Worm (Caenorhabditis elegans) whole organism, L4 larva: Measurements from ENCODE around the gene H41C03.3.
"Not testable (repeated sequence)": the region's sequence is repeated elsewhere in the genome, so short reads cannot be mapped to it uniquely, and the experiment has no call there.

Experiments used
- lin-39 ChIP-seq: fragments of 150-350 bp; optimal IDR thresholded peaks from 2 replicates; lab custom pipeline; 2014; ENCODE audit warnings: missing biosample characterization, missing genetic modification reagents, missing genetic modification characterization
- madf-5 ChIP-seq, 2 experiments: fragments of 200-800 bp; sonication (Bioruptor generic); IDR thresholded peaks; 2 replicates each; pipeline ENCODE4 v1.3.6; 2022; ENCODE audit warnings: missing compliant biosample characterization in 2 of 2, missing genetic modification characterization in 2 of 2
- mep-1 ChIP-seq: fragments of 150-350 bp; sonication (generic microtip); optimal IDR thresholded peaks from 3 replicates; lab custom pipeline; 2014; ENCODE audit warnings: missing biosample characterization, missing genetic modification characterization
- mes-2 ChIP-seq: sonication (generic microtip); optimal IDR thresholded peaks from 2 replicates; lab custom pipeline; 2016; ENCODE audit warnings: missing genotype, mild to moderate bottlenecking, missing genetic modification characterization, missing compliant biosample characterization; ENCODE audit not compliant: poor library complexity, severe bottlenecking
- nhr-76 ChIP-seq: fragments of 150-350 bp; optimal IDR thresholded peaks from 2 replicates; lab custom pipeline; 2014; ENCODE audit warnings: missing biosample characterization, missing genetic modification characterization
- pha-4 ChIP-seq, 2 experiments: fragments of 150-350 bp in 1 of 2; fragments of 200-800 bp in 1 of 2; sonication (Bioruptor generic) in 1 of 2; IDR thresholded peaks in 1 of 2; optimal IDR thresholded peaks in 1 of 2; 2 replicates each; pipeline versions ENCODE4 v1.3.6 to Lab custom; 2014 to 2022; ENCODE audit warnings: missing genetic modification characterization in 2 of 2, missing genetic modification reagents in 2 of 2, missing biosample characterization in 1 of 2, missing compliant biosample characterization in 1 of 2
- rbr-2 ChIP-seq: sonication (generic microtip); optimal IDR thresholded peaks from 2 replicates; lab custom pipeline; 2016; ENCODE audit warnings: missing genotype, missing genetic modification characterization, missing compliant biosample characterization
- skn-1 ChIP-seq: fragments of 150-350 bp; optimal IDR thresholded peaks from 2 replicates; lab custom pipeline; 2014; ENCODE audit warnings: missing biosample characterization, missing genetic modification characterization
- snpc-4 ChIP-seq: fragments of 150-350 bp; optimal IDR thresholded peaks from 2 replicates; lab custom pipeline; 2014; ENCODE audit warnings: missing biosample characterization, missing genetic modification characterization
- tag-97 ChIP-seq: fragments of 200-800 bp; sonication (Bioruptor generic); IDR thresholded peaks from 2 replicates; pipeline ENCODE4 v1.3.6; 2022; ENCODE audit warnings: missing genetic modification characterization, missing compliant biosample characterization

ce11 chrII:5876511-5876910 lies 30.9 kb downstream of the H41C03.3 start, which contains the start of gene F55C12.2:
- not testable (repeated sequence) for TF ChIP-seq madf-5 (GFP tag; IDR thresholded peaks at IDR 0.05; lab: Robert Waterston, UW); tag-97 (GFP tag; lab: Robert Waterston, UW); mes-2 (tag; lab: Kevin White, UChicago); nhr-76 (tag; lab: Kevin White, UChicago); snpc-4 (tag; lab: Kevin White, UChicago); skn-1 (tag; lab: Kevin White, UChicago); pha-4 (GFP tag; IDR thresholded peaks at IDR 0.05; lab: Robert Waterston, UW); pha-4 (tag; optimal IDR thresholded peaks at IDR 0.05; lab: Kevin White, UChicago); mep-1 (tag; lab: Kevin White, UChicago); rbr-2 (tag; lab: Kevin White, UChicago); lin-39 (tag; lab: Kevin White, UChicago)
